In the genomic region with DNA sequence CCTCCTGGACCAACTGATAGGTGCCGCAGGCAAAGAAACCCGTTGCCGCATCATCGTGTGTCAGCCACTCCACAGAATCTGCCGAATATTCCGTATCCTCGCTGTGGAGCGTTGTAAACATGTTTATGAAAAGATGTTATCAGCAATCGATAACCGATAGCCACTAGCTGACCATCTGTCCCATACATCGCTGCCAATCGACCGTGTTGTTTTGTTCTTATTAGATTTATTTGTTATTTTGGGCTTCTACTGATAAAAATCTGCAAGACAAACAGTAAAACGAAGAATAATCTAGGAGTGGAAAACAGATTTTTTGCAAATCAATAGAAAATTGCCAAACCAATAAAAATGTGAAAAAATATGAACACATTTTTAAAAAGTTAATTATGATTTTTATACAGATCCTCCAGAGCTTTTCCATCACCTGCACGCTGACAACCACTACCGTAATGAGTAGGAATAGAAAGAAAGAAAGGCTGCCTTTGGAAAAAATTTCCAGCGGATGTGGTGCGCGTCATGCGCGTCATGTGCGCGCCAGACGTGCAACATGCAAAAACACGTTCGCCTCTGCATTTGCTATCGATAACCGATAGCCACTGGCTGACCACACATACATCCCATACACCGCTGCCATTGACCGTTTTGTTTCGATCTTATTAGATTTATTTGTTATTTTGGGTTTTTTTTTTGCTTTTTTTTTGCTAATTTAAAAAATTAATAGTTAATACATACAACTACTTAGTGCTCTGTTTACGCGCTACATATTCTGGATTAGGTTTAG, we compare ENCODE assay signal across 1 fruit fly cellular context.
TF ChIP-seq lines count a peak whose summit lies in the region.

A gene (minus strand): TSS at position 155 of the 781 bp plus-strand sequence.

TF ChIP-seq in whole organism, embryonic, 481 proteins besides CTCF, POLR2A, EP300 and RAD21 (continued from another document):
- TF ChIP-seq Hmr (GFP tag; optimal IDR thresholded peaks at IDR 0.05; lab: Kevin White, UChicago): no peak
- peak; percentile 61; the same call in 1 of the 3 replicates for TF ChIP-seq CG7963 (GFP tag; IDR thresholded peaks at IDR 0.05; lab: Robert Waterston, UW; ENCODE audit: partially characterized antibody)
- TF ChIP-seq Myb (GFP tag; optimal IDR thresholded peaks at IDR 0.05; lab: Kevin White, UChicago): peak; percentile 40
- 0 out of 3 replicates have a peak, but pooled peaks have one; percentile 33 for TF ChIP-seq Doc3 (GFP tag; IDR thresholded peaks at IDR 0.05; lab: Robert Waterston, UW; ENCODE audit: partially characterized antibody)
- peak; percentile 23 for TF ChIP-seq Sry-δ (GFP tag; optimal IDR thresholded peaks at IDR 0.05; lab: Kevin White, UChicago)
- no peak for TF ChIP-seq cas (GFP tag; IDR thresholded peaks at IDR 0.05; lab: Robert Waterston, UW)
- no peak for TF ChIP-seq CG11560 (tag; IDR thresholded peaks at IDR 0.05; lab: Robert Waterston, UW)
- no peak for TF ChIP-seq phol (tag; optimal IDR thresholded peaks at IDR 0.05; lab: Kevin White, UChicago)
- TF ChIP-seq sr (GFP tag; IDR thresholded peaks at IDR 0.05; lab: Robert Waterston, UW): 0 out of 3 replicates have a peak, but pooled peaks have one; percentile 25
- no peak for TF ChIP-seq CG7357 (GFP tag; IDR thresholded peaks at IDR 0.05; lab: Robert Waterston, UW)
- TF ChIP-seq stc (GFP tag; IDR thresholded peaks at IDR 0.05; lab: Robert Waterston, UW): no peak
- no peak for TF ChIP-seq CG18262 (tag; optimal IDR thresholded peaks at IDR 0.05; lab: Kevin White, UChicago)
- no peak for TF ChIP-seq trh (GFP tag; optimal IDR thresholded peaks at IDR 0.05; lab: Kevin White, UChicago)
- no peak for TF ChIP-seq CG16863 (GFP tag; optimal IDR thresholded peaks at IDR 0.05; lab: Kevin White, UChicago)
- no peak for TF ChIP-seq bsh (GFP tag; optimal IDR thresholded peaks at IDR 0.05; lab: Kevin White, UChicago)
- no peak for TF ChIP-seq BtbVII (GFP tag; optimal IDR thresholded peaks at IDR 0.05; lab: Kevin White, UChicago)
- no peak for TF ChIP-seq abd-A (tag; optimal IDR thresholded peaks at IDR 0.05; lab: Kevin White, UChicago)
- no peak for TF ChIP-seq onecut (GFP tag; IDR thresholded peaks at IDR 0.05; lab: Robert Waterston, UW)
- no peak for TF ChIP-seq Hand (GFP tag; optimal IDR thresholded peaks at IDR 0.05; lab: Kevin White, UChicago)
- peak; percentile 30 for TF ChIP-seq sens (GFP tag; lab: Kevin White, UChicago)
- TF ChIP-seq Ets65A (GFP tag; lab: Kevin White, UChicago): no peak
- TF ChIP-seq CG34376 (GFP tag; optimal IDR thresholded peaks at IDR 0.05; lab: Kevin White, UChicago): no peak
- no peak for TF ChIP-seq Blimp-1 (GFP tag; optimal IDR thresholded peaks at IDR 0.05; lab: Kevin White, UChicago)
- no peak for TF ChIP-seq CG17186 (GFP tag; optimal IDR thresholded peaks at IDR 0.05; lab: Kevin White, UChicago)
- no peak for TF ChIP-seq nerfin-1 (tag; optimal IDR thresholded peaks at IDR 0.05; lab: Kevin White, UChicago)
- TF ChIP-seq CG2889 (GFP tag; IDR thresholded peaks at IDR 0.05; lab: Robert Waterston, UW): no peak
- peak; percentile 54 for TF ChIP-seq Scr (GFP tag; IDR thresholded peaks at IDR 0.05; lab: Robert Waterston, UW; ENCODE audit: partially characterized antibody)
- 0 out of 3 replicates have a peak, but pooled peaks have one; percentile 24 for TF ChIP-seq zen2 (GFP tag; IDR thresholded peaks at IDR 0.05; lab: Robert Waterston, UW; ENCODE audit: partially characterized antibody)
- TF ChIP-seq tx (GFP tag; optimal IDR thresholded peaks at IDR 0.05; lab: Kevin White, UChicago): no peak
- no peak for TF ChIP-seq corto (GFP tag; optimal IDR thresholded peaks at IDR 0.05; lab: Kevin White, UChicago)
- peak; percentile 13 for TF ChIP-seq CG14710 (tag; optimal IDR thresholded peaks at IDR 0.05; lab: Kevin White, UChicago)
- peak; percentile 2 for TF ChIP-seq pzg (GFP tag; optimal IDR thresholded peaks at IDR 0.05; lab: Kevin White, UChicago)
- peak; percentile 45; the same call in 2 of the 3 replicates for TF ChIP-seq CG16813 (GFP tag; IDR thresholded peaks at IDR 0.05; lab: Robert Waterston, UW; ENCODE audit: partially characterized antibody)
- TF ChIP-seq CG11723 (GFP tag; optimal IDR thresholded peaks at IDR 0.05; lab: Kevin White, UChicago): no peak
- no peak for TF ChIP-seq Side (GFP tag; optimal IDR thresholded peaks at IDR 0.05; lab: Kevin White, UChicago)
- TF ChIP-seq repo (GFP tag; optimal IDR thresholded peaks at IDR 0.05; lab: Kevin White, UChicago): no peak
- TF ChIP-seq wor (GFP tag; IDR thresholded peaks at IDR 0.05; lab: Robert Waterston, UW): no peak
- no peak for TF ChIP-seq CG10462 (GFP tag; optimal IDR thresholded peaks at IDR 0.05; lab: Kevin White, UChicago)
- no peak for TF ChIP-seq D (optimal IDR thresholded peaks at IDR 0.05; lab: Kevin White, UChicago)
- no peak for TF ChIP-seq D (GFP tag; optimal IDR thresholded peaks at IDR 0.05; lab: Kevin White, UChicago)
- TF ChIP-seq CoRest (tag; optimal IDR thresholded peaks at IDR 0.05; lab: Kevin White, UChicago): no peak
- no peak for TF ChIP-seq CG1647 (GFP tag; optimal IDR thresholded peaks at IDR 0.05; lab: Kevin White, UChicago)
- 0 out of 2 replicates have a peak, but pooled peaks have one; percentile 22 for TF ChIP-seq E2f2 (GFP tag; IDR thresholded peaks at IDR 0.05; lab: Robert Waterston, UW)
- TF ChIP-seq amos (GFP tag; IDR thresholded peaks at IDR 0.05; lab: Robert Waterston, UW; ENCODE audit: partially characterized antibody): peak; percentile 35; the same call in 1 of the 2 replicates
- no peak for TF ChIP-seq toy (GFP tag; IDR thresholded peaks at IDR 0.05; lab: Robert Waterston, UW)
- no peak for TF ChIP-seq fru (optimal IDR thresholded peaks at IDR 0.05; lab: Kevin White, UChicago)
- no peak for TF ChIP-seq H15 (GFP tag; IDR thresholded peaks at IDR 0.05; lab: Robert Waterston, UW)
- TF ChIP-seq CG8290 (GFP tag; optimal IDR thresholded peaks at IDR 0.05; lab: Kevin White, UChicago): peak; percentile 25
- no peak for TF ChIP-seq CG8290 (tag; optimal IDR thresholded peaks at IDR 0.05; lab: Kevin White, UChicago)
- TF ChIP-seq tap (tag; optimal IDR thresholded peaks at IDR 0.05; lab: Kevin White, UChicago): no peak
- no peak for TF ChIP-seq Dp (GFP tag; optimal IDR thresholded peaks at IDR 0.05; lab: Kevin White, UChicago)
- no peak for TF ChIP-seq crc (GFP tag; optimal IDR thresholded peaks at IDR 0.05; lab: Kevin White, UChicago)
- peak; percentile 40; the same call in 1 of the 2 replicates for TF ChIP-seq hbn (GFP tag; IDR thresholded peaks at IDR 0.05; lab: Robert Waterston, UW; ENCODE audit: partially characterized antibody)
- no peak for TF ChIP-seq CG33557 (GFP tag; optimal IDR thresholded peaks at IDR 0.05; lab: Kevin White, UChicago)
- no peak for TF ChIP-seq CG12659 (GFP tag; optimal IDR thresholded peaks at IDR 0.05; lab: Kevin White, UChicago)
- no peak for TF ChIP-seq CG31388 (GFP tag; optimal IDR thresholded peaks at IDR 0.05; lab: Kevin White, UChicago)
- no peak for TF ChIP-seq lmd (GFP tag; IDR thresholded peaks at IDR 0.05; lab: Robert Waterston, UW)
- no peak for TF ChIP-seq ap (GFP tag; IDR thresholded peaks at IDR 0.05; lab: Robert Waterston, UW)
- TF ChIP-seq Aef1 (GFP tag; IDR thresholded peaks at IDR 0.05; lab: Robert Waterston, UW): no peak
- peak in 1 of 2 experiments; percentile 76 for TF ChIP-seq insv (GFP tag; optimal IDR thresholded peaks at IDR 0.05; lab: Kevin White, UChicago)
- TF ChIP-seq Lim3 (GFP tag; IDR thresholded peaks at IDR 0.05; lab: Robert Waterston, UW): no peak
- no peak for TF ChIP-seq Trl (optimal IDR thresholded peaks at IDR 0.05; lab: Kevin White, UChicago)
- TF ChIP-seq Trl (GFP tag; optimal IDR thresholded peaks at IDR 0.05; lab: Kevin White, UChicago): no peak
- TF ChIP-seq odd (GFP tag; optimal IDR thresholded peaks at IDR 0.05; lab: Kevin White, UChicago): no peak
- TF ChIP-seq CG9437 (GFP tag; optimal IDR thresholded peaks at IDR 0.05; lab: Kevin White, UChicago): no peak
- no peak for TF ChIP-seq ken (GFP tag; IDR thresholded peaks at IDR 0.05; lab: Robert Waterston, UW)
- TF ChIP-seq CG2116 (GFP tag; optimal IDR thresholded peaks at IDR 0.05; lab: Kevin White, UChicago): peak; percentile 87
- peak; percentile 25 for TF ChIP-seq CG13287 (GFP tag; IDR thresholded peaks at IDR 0.05; lab: Robert Waterston, UW; ENCODE audit: partially characterized antibody)
- peak; percentile 39; the same call in 2 of the 3 replicates for TF ChIP-seq CG14860 (GFP tag; IDR thresholded peaks at IDR 0.05; lab: Robert Waterston, UW; ENCODE audit: partially characterized antibody)
- TF ChIP-seq D19B (GFP tag; optimal IDR thresholded peaks at IDR 0.05; lab: Kevin White, UChicago): no peak
- no peak for TF ChIP-seq sima (GFP tag; optimal IDR thresholded peaks at IDR 0.05; lab: Kevin White, UChicago)
- TF ChIP-seq row (GFP tag; IDR thresholded peaks at IDR 0.05; lab: Robert Waterston, UW): 0 out of 3 replicates have a peak, but pooled peaks have one; percentile 13
- TF ChIP-seq lilli (GFP tag; optimal IDR thresholded peaks at IDR 0.05; lab: Kevin White, UChicago): no peak
- TF ChIP-seq Dip3 (GFP tag; optimal IDR thresholded peaks at IDR 0.05; lab: Kevin White, UChicago): no peak
- no peak for TF ChIP-seq esg (GFP tag; conservative IDR thresholded peaks at IDR 0.05; lab: Robert Waterston, UW)
- no peak for TF ChIP-seq Hmx (GFP tag; optimal IDR thresholded peaks at IDR 0.05; lab: Kevin White, UChicago)
- TF ChIP-seq inv (GFP tag; IDR thresholded peaks at IDR 0.05; lab: Robert Waterston, UW; ENCODE audit: partially characterized antibody): 0 out of 2 replicates have a peak, but pooled peaks have one; percentile 27
- TF ChIP-seq jing (GFP tag; optimal IDR thresholded peaks at IDR 0.05; lab: Kevin White, UChicago): no peak
- no peak for TF ChIP-seq Lpt (GFP tag; optimal IDR thresholded peaks at IDR 0.05; lab: Kevin White, UChicago)
- TF ChIP-seq unpg (GFP tag; optimal IDR thresholded peaks at IDR 0.05; lab: Kevin White, UChicago): no peak
- no peak for TF ChIP-seq zfh1 (GFP tag; IDR thresholded peaks at IDR 0.05; lab: Robert Waterston, UW)
- TF ChIP-seq MBD-R2 (GFP tag; IDR thresholded peaks at IDR 0.05; lab: Robert Waterston, UW): peak; percentile 49
- TF ChIP-seq CG8924 (tag; optimal IDR thresholded peaks at IDR 0.05; lab: Kevin White, UChicago): no peak
- peak; percentile 49 for TF ChIP-seq tna (GFP tag; IDR thresholded peaks at IDR 0.05; lab: Robert Waterston, UW; ENCODE audit: partially characterized antibody)
- TF ChIP-seq CG18599 (GFP tag; optimal IDR thresholded peaks at IDR 0.05; lab: Kevin White, UChicago): no peak
- 0 out of 2 replicates have a peak, but pooled peaks have one; percentile 31 for TF ChIP-seq Bgb (GFP tag; IDR thresholded peaks at IDR 0.05; lab: Robert Waterston, UW; ENCODE audit: partially characterized antibody)
- TF ChIP-seq danr (GFP tag; IDR thresholded peaks at IDR 0.05; lab: Robert Waterston, UW): no peak
- no peak for TF ChIP-seq Oli (tag; optimal IDR thresholded peaks at IDR 0.05; lab: Kevin White, UChicago)
- TF ChIP-seq tup (GFP tag; optimal IDR thresholded peaks at IDR 0.05; lab: Kevin White, UChicago): no peak
- no peak for TF ChIP-seq ara (GFP tag; IDR thresholded peaks at IDR 0.05; lab: Robert Waterston, UW)
- TF ChIP-seq Dll (GFP tag; IDR thresholded peaks at IDR 0.05; lab: Robert Waterston, UW; ENCODE audit: partially characterized antibody): peak; percentile 29; the same call in 1 of the 4 replicates
- TF ChIP-seq Ets97D (GFP tag; optimal IDR thresholded peaks at IDR 0.05; lab: Kevin White, UChicago): peak; percentile 37
- TF ChIP-seq gce (GFP tag; IDR thresholded peaks at IDR 0.05; lab: Robert Waterston, UW): no peak
- no peak for TF ChIP-seq twi (tag; optimal IDR thresholded peaks at IDR 0.05; lab: Kevin White, UChicago)
- TF ChIP-seq Mrtf (GFP tag; IDR thresholded peaks at IDR 0.05; lab: Robert Waterston, UW): no peak
- TF ChIP-seq da (GFP tag; optimal IDR thresholded peaks at IDR 0.05; lab: Kevin White, UChicago): no peak
- TF ChIP-seq CG6765 (GFP tag; optimal IDR thresholded peaks at IDR 0.05; lab: Kevin White, UChicago): no peak
- no peak for TF ChIP-seq HmgZ (tag; optimal IDR thresholded peaks at IDR 0.05; lab: Kevin White, UChicago)
- TF ChIP-seq CG6791 (GFP tag; IDR thresholded peaks at IDR 0.05; lab: Robert Waterston, UW; ENCODE audit: partially characterized antibody): peak; percentile 71
- peak; percentile 67 for TF ChIP-seq HLH4C (GFP tag; IDR thresholded peaks at IDR 0.05; lab: Robert Waterston, UW; ENCODE audit: partially characterized antibody)
- TF ChIP-seq CG15269 (tag; optimal IDR thresholded peaks at IDR 0.05; lab: Kevin White, UChicago): no peak
- TF ChIP-seq mirr (GFP tag; optimal IDR thresholded peaks at IDR 0.05; lab: Kevin White, UChicago): no peak
- TF ChIP-seq vnd (GFP tag; IDR thresholded peaks at IDR 0.05; lab: Robert Waterston, UW; ENCODE audit: partially characterized antibody): peak; percentile 57
- TF ChIP-seq kay (GFP tag; optimal IDR thresholded peaks at IDR 0.05; lab: Kevin White, UChicago): no peak
